Worm (Caenorhabditis elegans): ENCODE data around the gene F21D9.4.

F21D9.4 gene

DNA sequence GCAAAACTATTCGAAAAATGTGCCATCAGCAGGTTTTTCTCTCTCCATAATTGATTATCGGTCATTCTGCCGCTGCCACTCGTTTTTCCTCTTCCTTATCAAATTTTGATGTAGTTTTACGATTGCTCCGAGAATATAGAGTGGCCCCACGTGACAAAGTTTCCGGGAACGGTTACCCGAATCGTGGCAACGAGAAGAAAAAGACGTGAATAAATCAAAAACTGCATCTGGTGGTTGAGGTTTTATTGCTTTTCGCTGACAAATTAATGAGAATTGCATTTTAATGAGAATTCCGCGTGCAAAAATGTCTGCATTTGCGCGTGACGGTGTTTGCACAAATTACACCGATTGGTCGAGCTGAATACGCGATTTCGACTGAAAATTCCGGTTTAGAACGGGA, 48.2 kb upstream of the F21D9.4 start (continued):
- no peak for TF ChIP-seq ztf-7 (tag; optimal IDR thresholded peaks at IDR 0.05)
- no peak for TF ChIP-seq nhr-11 (tag; optimal IDR thresholded peaks at IDR 0.05)
- 0 out of 2 replicates have a peak, but pooled peaks have one; percentile 54 for TF ChIP-seq lin-1 (GFP tag; IDR thresholded peaks at IDR 0.05)
- TF ChIP-seq zag-1 (tag; optimal IDR thresholded peaks at IDR 0.05), result no peak
- TF ChIP-seq fkh-10 (GFP tag; optimal IDR thresholded peaks at IDR 0.05), result no peak
- no peak for TF ChIP-seq T20F7.1 (GFP tag; optimal IDR thresholded peaks at IDR 0.05)
- peak in 1 of 2 experiments; percentile 13 for TF ChIP-seq lsy-2 (tag; optimal IDR thresholded peaks at IDR 0.05)
- TF ChIP-seq vab-7 (GFP tag; IDR thresholded peaks at IDR 0.05), result no peak
- no peak for TF ChIP-seq set-16 (GFP tag; IDR thresholded peaks at IDR 0.05)
- peak; percentile 64 for TF ChIP-seq hlh-30 (tag; optimal IDR thresholded peaks at IDR 0.05; ENCODE audit: insufficient read depth)
- TF ChIP-seq hmg-1.1 (GFP tag; IDR thresholded peaks at IDR 0.05), result no peak
- TF ChIP-seq spr-1 (tag; optimal IDR thresholded peaks at IDR 0.05), result no peak
- peak; percentile 88 for TF ChIP-seq dmd-6 (GFP tag; IDR thresholded peaks at IDR 0.05)
- no peak for TF ChIP-seq ceh-82 (tag; optimal IDR thresholded peaks at IDR 0.05)
- no peak for TF ChIP-seq zfp-3 (GFP tag; conservative IDR thresholded peaks at IDR 0.05)
- TF ChIP-seq ama-1 (optimal IDR thresholded peaks at IDR 0.05), result no peak
- TF ChIP-seq pqm-1 (tag; optimal IDR thresholded peaks at IDR 0.05), result peak; percentile 22
- no peak for TF ChIP-seq zfp-2 (tag; optimal IDR thresholded peaks at IDR 0.05)
- TF ChIP-seq rbr-2 (tag; optimal IDR thresholded peaks at IDR 0.05), result no peak
- peak in 1 of 2 experiments; percentile 65 for TF ChIP-seq mdl-1 (tag; optimal IDR thresholded peaks at IDR 0.05)
- peak; percentile 87 for TF ChIP-seq hlh-11 (tag; optimal IDR thresholded peaks at IDR 0.05)
- no peak for TF ChIP-seq nhr-42 (GFP tag; IDR thresholded peaks at IDR 0.05)
- 0 out of 2 replicates have a peak, but pooled peaks have one; percentile 18 for TF ChIP-seq lin-38 (GFP tag; IDR thresholded peaks at IDR 0.05)
- no peak for TF ChIP-seq ctbp-1 (GFP tag; IDR thresholded peaks at IDR 0.05)
- peak; percentile 77 for TF ChIP-seq nhr-28 (tag; optimal IDR thresholded peaks at IDR 0.05)
- TF ChIP-seq ceh-28 (tag; optimal IDR thresholded peaks at IDR 0.05), result no peak
- no peak for TF ChIP-seq T26A8.4 (GFP tag; IDR thresholded peaks at IDR 0.05)
- no peak for TF ChIP-seq nhr-25 (tag; optimal IDR thresholded peaks at IDR 0.05; ENCODE audit: borderline replicate concordance, insufficient read depth)
- no peak for TF ChIP-seq snpc-1.2 (GFP tag; IDR thresholded peaks at IDR 0.05)
- TF ChIP-seq unc-62 (GFP tag; optimal IDR thresholded peaks at IDR 0.05 in 1 of 2), result no peak
- no peak for TF ChIP-seq unc-62 (tag; optimal IDR thresholded peaks at IDR 0.05)
- no peak for TF ChIP-seq dmd-8 (GFP tag; IDR thresholded peaks at IDR 0.05)
- no peak for TF ChIP-seq nhr-111 (GFP tag; optimal IDR thresholded peaks at IDR 0.05)
- TF ChIP-seq tra-1 (GFP tag; IDR thresholded peaks at IDR 0.05), result peak; percentile 82
- TF ChIP-seq F26F4.8 (GFP tag; conservative IDR thresholded peaks at IDR 0.05), result no peak
- no peak for TF ChIP-seq ceh-32 (tag; optimal IDR thresholded peaks at IDR 0.05; ENCODE audit: poor library complexity)
- TF ChIP-seq Y105C5A.15 (GFP tag; IDR thresholded peaks at IDR 0.05), result no peak
- no peak for TF ChIP-seq tag-97 (GFP tag; IDR thresholded peaks at IDR 0.05)
- TF ChIP-seq F49E8.2 (tag; optimal IDR thresholded peaks at IDR 0.05; ENCODE audit: borderline replicate concordance), result no peak
- 0 out of 2 replicates have a peak, but pooled peaks have one; percentile 29 for TF ChIP-seq mxl-2 (GFP tag; conservative IDR thresholded peaks at IDR 0.05)
- no peak for TF ChIP-seq lin-13 (GFP tag; optimal IDR thresholded peaks at IDR 0.05)
- TF ChIP-seq daf-16 (GFP tag; optimal IDR thresholded peaks at IDR 0.05), result no peak
- peak; percentile 74 for TF ChIP-seq daf-16 (tag; optimal IDR thresholded peaks at IDR 0.05)
- TF ChIP-seq mdt-29 (GFP tag; IDR thresholded peaks at IDR 0.05), result no peak
- TF ChIP-seq egl-27 (tag; optimal IDR thresholded peaks at IDR 0.05), result no peak
- no peak for TF ChIP-seq Y48G9A.11 (GFP tag; IDR thresholded peaks at IDR 0.05)
- TF ChIP-seq aly-2 (tag; optimal IDR thresholded peaks at IDR 0.05), result no peak
- no peak for TF ChIP-seq nhr-6 (tag; optimal IDR thresholded peaks at IDR 0.05)
- no peak for TF ChIP-seq spr-3 (GFP tag; optimal IDR thresholded peaks at IDR 0.05)
- no peak for TF ChIP-seq saeg-2 (GFP tag; IDR thresholded peaks at IDR 0.05)
- no peak for TF ChIP-seq ceh-62 (tag; optimal IDR thresholded peaks at IDR 0.05)
- no peak for TF ChIP-seq daf-12 (tag; optimal IDR thresholded peaks at IDR 0.05)
- no peak for TF ChIP-seq snpc-4 (tag; optimal IDR thresholded peaks at IDR 0.05)
